Worm (Caenorhabditis elegans): ENCODE measurements around the gene F46B6.5.

DNA sequence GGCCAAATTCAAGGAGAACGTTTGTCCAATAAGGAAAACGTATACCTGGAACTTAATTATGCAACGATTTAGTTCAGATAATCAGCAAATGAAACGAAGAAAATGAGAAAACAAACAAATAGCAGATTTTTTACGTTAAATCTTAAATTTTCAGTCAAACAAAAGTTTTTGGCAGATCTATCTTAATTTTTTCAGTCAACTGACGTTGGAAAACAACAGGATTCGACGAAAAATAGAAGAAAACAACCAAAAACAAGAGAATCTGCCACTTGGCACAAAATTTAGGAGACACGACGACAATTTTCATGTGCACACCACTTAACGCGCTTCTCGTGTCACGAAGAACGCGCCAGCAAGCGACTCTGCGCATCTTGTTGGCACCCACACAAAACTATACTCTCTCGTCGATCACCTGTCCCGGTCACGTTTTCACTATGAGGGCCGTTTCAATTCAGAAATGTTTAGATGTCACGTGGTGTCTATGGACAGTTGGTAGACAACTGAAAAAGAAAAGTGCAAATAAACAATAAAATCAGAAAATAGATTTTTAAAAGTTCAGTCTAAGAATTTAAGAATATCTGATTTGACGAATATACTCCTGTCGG is 6.9 kb upstream of the F46B6.5 start, which contains the start of gene ztf-7:
- TF ChIP-seq ama-1 (optimal IDR thresholded peaks at IDR 0.05) (no peak), flt-1 (GFP tag; IDR thresholded peaks at IDR 0.05) (no peak), B0310.2 (tag; optimal IDR thresholded peaks at IDR 0.05) (no peak), hmg-4 (GFP tag; optimal IDR thresholded peaks at IDR 0.05) (no peak), ceh-13 (GFP tag; optimal IDR thresholded peaks at IDR 0.05) (no peak), hnd-1 (tag; optimal IDR thresholded peaks at IDR 0.05) (no peak), tbx-11 (GFP tag; IDR thresholded peaks at IDR 0.05) (no peak), ets-7 (tag; optimal IDR thresholded peaks at IDR 0.05) (no peak), tra-4 (tag; optimal IDR thresholded peaks at IDR 0.05) (no peak), ceh-36 (tag; optimal IDR thresholded peaks at IDR 0.05) (no peak), hmbx-1 (tag; optimal IDR thresholded peaks at IDR 0.05) (no peak), F13C5.2 (tag; optimal IDR thresholded peaks at IDR 0.05) (peak; percentile 46)
